Worm (Caenorhabditis elegans) whole organism, L1 larva: ENCODE measurements around the gene fut-1.

ENCODE experiments used
- C04F5.9 ChIP-seq: sonication (generic microtip); optimal IDR thresholded peaks from 2 replicates; lab custom pipeline; 2016; ENCODE audit warnings: missing genetic modification characterization, missing compliant biosample characterization
- C16A3.4 ChIP-seq: fragments of 150-350 bp; optimal IDR thresholded peaks from 2 replicates; lab custom pipeline; 2014; ENCODE audit warnings: missing biosample characterization, missing genetic modification characterization
- C34B4.2 ChIP-seq: sonication (generic microtip); optimal IDR thresholded peaks from 2 replicates; lab custom pipeline; 2017; ENCODE audit warnings: mild to moderate bottlenecking, missing genetic modification characterization, missing compliant biosample characterization
- Y116A8C.19 ChIP-seq: sonication (generic microtip); optimal IDR thresholded peaks from 2 replicates; lab custom pipeline; 2016; ENCODE audit warnings: missing compliant biosample characterization, missing genetic modification characterization, borderline replicate concordance
- aha-1 ChIP-seq: fragments of 150-350 bp; optimal IDR thresholded peaks from 2 replicates; lab custom pipeline; 2014; ENCODE audit warnings: missing biosample characterization, missing genetic modification characterization
- ama-1 ChIP-seq: fragments of 150-350 bp; optimal IDR thresholded peaks from 2 replicates; lab custom pipeline; 2014
- ceh-63 ChIP-seq: fragments of 200-800 bp; sonication (Bioruptor generic); optimal IDR thresholded peaks from 2 replicates; lab custom pipeline; 2018; ENCODE audit warnings: mild to moderate bottlenecking, missing genetic modification characterization, missing compliant biosample characterization
- ceh-8 ChIP-seq: fragments of 200-800 bp; sonication (Bioruptor generic); optimal IDR thresholded peaks from 2 replicates; lab custom pipeline; 2018; ENCODE audit warnings: mild to moderate bottlenecking, missing genetic modification characterization, moderate library complexity, missing compliant biosample characterization
- ceh-82 ChIP-seq, 3 experiments: fragments of 150-350 bp in 1 of 3; sonication (generic microtip) in 2 of 3; optimal IDR thresholded peaks; 2 replicates each; lab custom pipeline; 2014 to 2017; ENCODE audit warnings: missing biosample characterization in 3 of 3, missing genetic modification characterization in 3 of 3
- ceh-88 ChIP-seq: fragments of 200-800 bp; sonication (Bioruptor generic); IDR thresholded peaks from 2 replicates; pipeline ENCODE4 v1.3.6; 2022; ENCODE audit warnings: missing genetic modification characterization, missing compliant biosample characterization
- ces-1 ChIP-seq: fragments of 150-350 bp; optimal IDR thresholded peaks from 2 replicates; lab custom pipeline; 2014; ENCODE audit warnings: missing biosample characterization, missing genetic modification reagents, missing genetic modification characterization
- dsc-1 ChIP-seq: sonication (generic microtip); optimal IDR thresholded peaks from 2 replicates; lab custom pipeline; 2016; ENCODE audit warnings: mild to moderate bottlenecking, missing genetic modification characterization, missing compliant biosample characterization
- efl-1 ChIP-seq, 4 experiments: fragments of 150-350 bp; optimal IDR thresholded peaks in 3 of 4; peaks in 1 of 4; 1 replicate in 1 of 4; 2 replicates in 3 of 4; lab custom pipeline; 2014; ENCODE audit warnings: missing biosample characterization in 2 of 4, missing genetic modification characterization in 2 of 4, missing genetic modification reagents in 2 of 4
- egl-27 ChIP-seq, 2 experiments: fragments of 150-350 bp in 1 of 2; sonication (generic microtip); optimal IDR thresholded peaks; 3 replicates each; lab custom pipeline; 2017 to 2018; ENCODE audit warnings: missing biosample characterization in 2 of 2, missing genetic modification characterization in 2 of 2, missing genetic modification reagents in 2 of 2
- elt-2 ChIP-seq: sonication (generic microtip); optimal IDR thresholded peaks from 2 replicates; lab custom pipeline; 2016; ENCODE audit warnings: missing genetic modification characterization, mild to moderate bottlenecking, inconsistent platforms, missing compliant biosample characterization, missing genetic modification reagents
- elt-3 ChIP-seq, 6 experiments: fragments of 150-350 bp in 1 of 6; sonication (generic microtip); optimal IDR thresholded peaks; 2 replicates each; lab custom pipeline; 2017 to 2018; ENCODE audit warnings: missing biosample characterization in 6 of 6, missing genetic modification characterization in 6 of 6, inconsistent platforms in 1 of 6
- ets-5 ChIP-seq: fragments of 200-800 bp; sonication (Bioruptor generic); IDR thresholded peaks from 2 replicates; pipeline ENCODE4 v1.3.6; 2022; ENCODE audit warnings: missing genetic modification characterization, missing compliant biosample characterization
- fkh-10 ChIP-seq: sonication (generic microtip); optimal IDR thresholded peaks from 2 replicates; lab custom pipeline; 2017; ENCODE audit warnings: missing biosample characterization, missing genetic modification reagents, missing genetic modification characterization
- fkh-4 ChIP-seq: sonication (generic microtip); optimal IDR thresholded peaks from 2 replicates; lab custom pipeline; 2016; ENCODE audit warnings: missing compliant biosample characterization, missing genetic modification characterization, borderline replicate concordance
- fkh-8 ChIP-seq: sonication (generic microtip); optimal IDR thresholded peaks from 2 replicates; lab custom pipeline; 2016; ENCODE audit warnings: mild to moderate bottlenecking, missing genetic modification characterization, missing compliant biosample characterization
- fos-1 ChIP-seq: fragments of 150-350 bp; optimal IDR thresholded peaks from 2 replicates; lab custom pipeline; 2014; ENCODE audit warnings: missing biosample characterization, missing genetic modification characterization
- hlh-4 ChIP-seq: sonication (generic microtip); optimal IDR thresholded peaks from 2 replicates; lab custom pipeline; 2016; ENCODE audit warnings: mild to moderate bottlenecking, missing genetic modification characterization, missing compliant biosample characterization
- hpl-2 ChIP-seq: fragments of 150-350 bp; optimal IDR thresholded peaks from 2 replicates; lab custom pipeline; 2014; ENCODE audit warnings: missing biosample characterization, missing genetic modification reagents, missing genetic modification characterization
- isw-1 ChIP-seq: fragments of 200-800 bp; sonication (Bioruptor generic); IDR thresholded peaks from 2 replicates; pipeline ENCODE4 v1.3.6; 2022; ENCODE audit warnings: missing genetic modification characterization, missing compliant biosample characterization
- jun-1 ChIP-seq: fragments of 150-350 bp; optimal IDR thresholded peaks from 2 replicates; lab custom pipeline; 2014; ENCODE audit warnings: missing biosample characterization, missing genetic modification reagents, missing genetic modification characterization
- lin-13 ChIP-seq: fragments of 150-350 bp; optimal IDR thresholded peaks from 2 replicates; lab custom pipeline; 2014; ENCODE audit warnings: missing biosample characterization, missing genetic modification reagents, missing genetic modification characterization
- lin-35 ChIP-seq, 2 experiments: fragments of 150-350 bp; optimal IDR thresholded peaks; 2 replicates each; lab custom pipeline; 2014; ENCODE audit warnings: missing biosample characterization in 2 of 2, missing genetic modification characterization in 2 of 2, missing genetic modification reagents in 2 of 2
- lsy-2 ChIP-seq, 2 experiments: fragments of 150-350 bp; optimal IDR thresholded peaks; 2 replicates each; lab custom pipeline; 2014; ENCODE audit warnings: missing biosample characterization in 2 of 2, missing genetic modification characterization in 2 of 2
- mab-9 ChIP-seq: fragments of 200-800 bp; sonication (Bioruptor generic); IDR thresholded peaks from 2 replicates; pipeline ENCODE4 v1.3.6; 2022; ENCODE audit warnings: missing genetic modification reagents, missing genetic modification characterization, missing compliant biosample characterization
- mdl-1 ChIP-seq, 2 experiments: fragments of 150-350 bp; optimal IDR thresholded peaks; 2 replicates each; lab custom pipeline; 2014 to 2017; ENCODE audit warnings: missing biosample characterization in 2 of 2, missing genetic modification characterization in 2 of 2, inconsistent platforms in 1 of 2
- mef-2 ChIP-seq: fragments of 150-350 bp; optimal IDR thresholded peaks from 2 replicates; lab custom pipeline; 2014; ENCODE audit warnings: missing biosample characterization, missing genetic modification characterization
- mep-1 ChIP-seq: fragments of 150-350 bp; optimal IDR thresholded peaks from 2 replicates; lab custom pipeline; 2014; ENCODE audit warnings: missing biosample characterization, missing genetic modification characterization
- nhr-20 ChIP-seq: sonication (generic microtip); optimal IDR thresholded peaks from 2 replicates; lab custom pipeline; 2016; ENCODE audit warnings: mild to moderate bottlenecking, missing genetic modification characterization, missing compliant biosample characterization
- nhr-237 ChIP-seq: fragments of 150-350 bp; optimal IDR thresholded peaks from 2 replicates; lab custom pipeline; 2014; ENCODE audit warnings: missing biosample characterization, missing genetic modification characterization
- nhr-47 ChIP-seq: sonication (generic microtip); optimal IDR thresholded peaks from 2 replicates; lab custom pipeline; 2016; ENCODE audit warnings: mild to moderate bottlenecking, missing genetic modification characterization, moderate library complexity, missing compliant biosample characterization
- nhr-77 ChIP-seq: fragments of 150-350 bp; optimal IDR thresholded peaks from 2 replicates; lab custom pipeline; 2014; ENCODE audit warnings: missing biosample characterization, missing genetic modification characterization
- nhr-84 ChIP-seq: sonication (generic microtip); optimal IDR thresholded peaks from 2 replicates; lab custom pipeline; 2017; ENCODE audit warnings: missing biosample characterization, missing genetic modification characterization
- nhr-85 ChIP-seq: sonication (generic microtip); peaks from one replicate; lab custom pipeline; 2016; ENCODE audit warnings: missing genetic modification characterization, inconsistent platforms, missing compliant biosample characterization
- nhr-90 ChIP-seq: sonication (generic microtip); optimal IDR thresholded peaks from 2 replicates; lab custom pipeline; 2016; ENCODE audit warnings: mild to moderate bottlenecking, missing genetic modification characterization, missing compliant biosample characterization; ENCODE audit not compliant: poor library complexity
- pag-3 ChIP-seq: sonication (generic microtip); optimal IDR thresholded peaks from 2 replicates; lab custom pipeline; 2017; ENCODE audit warnings: missing genetic modification characterization, mild to moderate bottlenecking, missing compliant biosample characterization, antibody characterized with exemption, borderline replicate concordance; ENCODE audit not compliant: insufficient read depth
- pax-3 ChIP-seq: fragments of 200-800 bp; sonication (Bioruptor generic); optimal IDR thresholded peaks from 2 replicates; lab custom pipeline; 2018; ENCODE audit warnings: mild to moderate bottlenecking, missing genetic modification characterization, moderate library complexity, missing compliant biosample characterization
- pqm-1 ChIP-seq: sonication (generic microtip); optimal IDR thresholded peaks from 3 replicates; lab custom pipeline; 2017; ENCODE audit warnings: missing biosample characterization, missing genetic modification characterization
- snpc-4 ChIP-seq: fragments of 150-350 bp; optimal IDR thresholded peaks from 2 replicates; lab custom pipeline; 2014; ENCODE audit warnings: missing biosample characterization, missing genetic modification characterization
- snu-23 ChIP-seq: sonication (generic microtip); optimal IDR thresholded peaks from 2 replicates; lab custom pipeline; 2016; ENCODE audit warnings: missing genetic modification characterization, missing compliant biosample characterization
- sox-4 ChIP-seq: sonication (generic microtip); optimal IDR thresholded peaks from 2 replicates; lab custom pipeline; 2016; ENCODE audit warnings: missing genetic modification characterization, missing compliant biosample characterization
- sup-37 ChIP-seq: fragments of 200-800 bp; sonication (Bioruptor generic); optimal IDR thresholded peaks from 2 replicates; lab custom pipeline; 2018; ENCODE audit warnings: mild to moderate bottlenecking, missing genetic modification characterization, missing compliant biosample characterization
- unc-86 ChIP-seq: sonication (generic microtip); optimal IDR thresholded peaks from 2 replicates; lab custom pipeline; 2016; ENCODE audit warnings: missing genetic modification characterization, missing compliant biosample characterization
- unc-98 ChIP-seq: fragments of 200-800 bp; sonication (Bioruptor generic); IDR thresholded peaks from 2 replicates; pipeline ENCODE4 v1.3.6; 2022; ENCODE audit warnings: missing genetic modification characterization, missing compliant biosample characterization
- zag-1 ChIP-seq: fragments of 150-350 bp; optimal IDR thresholded peaks from 2 replicates; lab custom pipeline; 2014; ENCODE audit warnings: missing biosample characterization, missing genetic modification characterization
- ztf-11 ChIP-seq, 2 experiments: sonication (generic microtip); optimal IDR thresholded peaks; 2 replicates each; lab custom pipeline; 2016 to 2017; ENCODE audit warnings: missing genetic modification characterization in 2 of 2, missing biosample characterization in 1 of 2, missing compliant biosample characterization in 1 of 2
- ztf-4 ChIP-seq: fragments of 150-350 bp; optimal IDR thresholded peaks from 2 replicates; lab custom pipeline; 2014; ENCODE audit warnings: missing biosample characterization, missing genetic modification characterization

fut-1 gene

ce11 chrII:8741277-8741676 lies 18.1 kb downstream of the fut-1 start (continued):
- TF ChIP-seq ztf-4 (peak; percentile 8), ceh-63 (GFP tag; lab: Kevin White, UChicago) (no peak), ceh-8 (no peak), C34B4.2 (no peak), snu-23 (GFP tag; lab: Kevin White, UChicago) (peak; percentile 73), nhr-90 (tag; lab: Kevin White, UChicago) (no peak), mep-1 (tag; lab: Kevin White, UChicago) (peak; percentile 18), lsy-2 (tag; optimal IDR thresholded peaks at IDR 0.05; lab: Kevin White, UChicago) (peak; percentile 25 to 53), unc-98 (no peak), sup-37 (GFP tag; lab: Kevin White, UChicago) (no peak), egl-27 (tag; optimal IDR thresholded peaks at IDR 0.05; lab: Kevin White, UChicago) (no peak), sox-4 (tag; lab: Kevin White, UChicago) (no peak), C04F5.9 (no peak), elt-2 (peak; percentile 3), fos-1 (no peak), nhr-77 (tag; lab: Kevin White, UChicago) (no peak), Y116A8C.19 (tag; lab: Kevin White, UChicago) (no peak), ama-1 (no peak), unc-86 (tag; lab: Kevin White, UChicago) (no peak), ceh-88 (GFP tag; lab: Robert Waterston, UW) (no peak), nhr-237 (tag; lab: Kevin White, UChicago) (no peak), snpc-4 (tag; lab: Kevin White, UChicago) (no peak), fkh-10 (no peak), jun-1 (tag; lab: Kevin White, UChicago) (no peak), efl-1 (optimal IDR thresholded peaks at IDR 0.05; lab: Kevin White, UChicago) (peak in 1 of 2 experiments; percentile 11), efl-1 (GFP tag; optimal IDR thresholded peaks at IDR 0.05 in 1 of 2; lab: Kevin White, UChicago) (peak in 1 of 2 experiments; percentile 74), fkh-4 (no peak), pax-3 (tag; lab: Kevin White, UChicago) (no peak), ets-5 (no peak), ceh-82 (tag; optimal IDR thresholded peaks at IDR 0.05; lab: Kevin White, UChicago) (no peak), nhr-47 (tag; lab: Kevin White, UChicago) (peak; percentile 2)
- TF ChIP-seq, all 84 proteins: peak for 21

ce11 chrII:8740326-8740949 lies 19.0 kb downstream of the fut-1 start:
- TF ChIP-seq snpc-4 (tag; lab: Kevin White, UChicago) (no peak), C16A3.4 (peak; percentile 14), fkh-8 (no peak), nhr-90 (tag; lab: Kevin White, UChicago) (peak; percentile 74), isw-1 (GFP tag; lab: Robert Waterston, UW) (no peak), snu-23 (GFP tag; lab: Kevin White, UChicago) (peak; percentile 70), fkh-10 (no peak), pqm-1 (peak; percentile 63), zag-1 (tag; lab: Kevin White, UChicago) (no peak), mef-2 (tag; lab: Kevin White, UChicago) (no peak), nhr-84 (no peak), lin-35 (GFP tag; optimal IDR thresholded peaks at IDR 0.05; lab: Kevin White, UChicago) (peak in 1 of 2 experiments; percentile 40), nhr-85 (tag; lab: Kevin White, UChicago) (peak; percentile 96), mdl-1 (tag; optimal IDR thresholded peaks at IDR 0.05; lab: Kevin White, UChicago) (peak in 1 of 2 experiments; percentile 63), hlh-4 (tag; lab: Kevin White, UChicago) (no peak), pax-3 (tag; lab: Kevin White, UChicago) (no peak), dsc-1 (no peak), aha-1 (peak; percentile 46), ces-1 (no peak), ceh-63 (GFP tag; lab: Kevin White, UChicago) (no peak), elt-3 (tag; optimal IDR thresholded peaks at IDR 0.05; lab: Kevin White, UChicago) (peak; percentile 77 to 97 (median 95)), elt-2 (peak; percentile 93), lsy-2 (tag; optimal IDR thresholded peaks at IDR 0.05; lab: Kevin White, UChicago) (peak; percentile 5), nhr-20 (peak; percentile 93), unc-86 (tag; lab: Kevin White, UChicago) (no peak), lin-13 (GFP tag; lab: Kevin White, UChicago) (no peak), mab-9 (GFP tag; lab: Robert Waterston, UW) (no peak), hpl-2 (GFP tag; lab: Kevin White, UChicago) (no peak), pag-3 (no peak), ztf-11 (tag; optimal IDR thresholded peaks at IDR 0.05; lab: Kevin White, UChicago) (no peak)
